Fruit fly (Drosophila melanogaster) whole organism, embryonic: Measurements from ENCODE around the gene CG3513.

Source experiments
- Antp ChIP-seq: fragments of 200-800 bp; sonication (Bioruptor generic); optimal IDR thresholded peaks from 3 replicates; lab custom pipeline; 2016; ENCODE audit warnings: missing biosample characterization, missing genetic modification characterization
- Bgb ChIP-seq: fragments of 200-800 bp; sonication (Bioruptor generic); IDR thresholded peaks from 2 replicates; pipeline ENCODE4 v1.3.6; 2022; ENCODE audit warnings: missing biosample characterization, missing genetic modification characterization; ENCODE audit not compliant: partially characterized antibody
- CG10209 ChIP-seq: fragments of 200-800 bp; sonication (Bioruptor generic); optimal IDR thresholded peaks from 3 replicates; lab custom pipeline; 2017; ENCODE audit warnings: missing biosample characterization, mild to moderate bottlenecking, missing genetic modification characterization, missing genetic modification reagents
- CG10654 ChIP-seq: fragments of 200-800 bp; sonication (Bioruptor generic); optimal IDR thresholded peaks from 2 replicates; lab custom pipeline; 2016; ENCODE audit warnings: missing biosample characterization, missing genetic modification characterization
- CG12744 ChIP-seq: fragments of 200-800 bp; sonication (Bioruptor generic); optimal IDR thresholded peaks from 2 replicates; lab custom pipeline; 2016; ENCODE audit warnings: missing biosample characterization, missing genetic modification characterization
- CG15011 ChIP-seq: fragments of 200-800 bp; sonication (Bioruptor generic); optimal IDR thresholded peaks from 3 replicates; lab custom pipeline; 2018; ENCODE audit warnings: missing biosample characterization, mild to moderate bottlenecking, missing genetic modification characterization
- CG15514 ChIP-seq: fragments of 200-800 bp; sonication (Bioruptor generic); optimal IDR thresholded peaks from 3 replicates; lab custom pipeline; 2017; ENCODE audit warnings: missing biosample characterization, missing genetic modification characterization, mild to moderate bottlenecking, moderate library complexity, missing genetic modification reagents
- CG15601 ChIP-seq: fragments of 200-800 bp; sonication (Bioruptor generic); optimal IDR thresholded peaks from 3 replicates; lab custom pipeline; 2019; ENCODE audit warnings: missing biosample characterization, mild to moderate bottlenecking, missing genetic modification characterization, moderate library complexity
- CG16815 ChIP-seq: fragments of 200-800 bp; sonication (Bioruptor generic); optimal IDR thresholded peaks from 3 replicates; lab custom pipeline; 2017; ENCODE audit warnings: missing biosample characterization, mild to moderate bottlenecking, missing genetic modification characterization
- CG17359 ChIP-seq: fragments of 200-800 bp; sonication (Bioruptor generic); optimal IDR thresholded peaks from 3 replicates; lab custom pipeline; 2018; ENCODE audit warnings: missing biosample characterization, mild to moderate bottlenecking, missing genetic modification characterization, moderate library complexity
- CG2202 ChIP-seq: fragments of 200-800 bp; sonication (Bioruptor generic); optimal IDR thresholded peaks from 2 replicates; lab custom pipeline; 2018; ENCODE audit warnings: missing biosample characterization, mild to moderate bottlenecking, missing genetic modification characterization
- CG2678 ChIP-seq: fragments of 200-800 bp; sonication (Bioruptor generic); optimal IDR thresholded peaks from 3 replicates; lab custom pipeline; 2019; ENCODE audit warnings: missing biosample characterization, mild to moderate bottlenecking, missing genetic modification characterization, moderate library complexity
- CG31441 ChIP-seq: fragments of 200-800 bp; sonication (Bioruptor generic); IDR thresholded peaks from 2 replicates; pipeline ENCODE4 v1.3.6; 2022; ENCODE audit warnings: missing biosample characterization, missing genetic modification characterization
- CG3163 ChIP-seq: fragments of 200-800 bp; sonication (Bioruptor generic); optimal IDR thresholded peaks from 3 replicates; lab custom pipeline; 2016; ENCODE audit warnings: missing biosample characterization, missing genetic modification characterization
- CG32532 ChIP-seq: fragments of 200-800 bp; sonication (Bioruptor generic); IDR thresholded peaks from 2 replicates; pipeline ENCODE4 v1.3.6; 2022; ENCODE audit warnings: missing biosample characterization, missing genetic modification characterization
- CG32767 ChIP-seq: fragments of 200-800 bp; sonication (Bioruptor generic); IDR thresholded peaks from 2 replicates; pipeline ENCODE4 v1.3.6; 2022; ENCODE audit warnings: missing biosample characterization, missing genetic modification characterization
- CG3726 ChIP-seq: fragments of 200-800 bp; sonication (Bioruptor generic); IDR thresholded peaks from 3 replicates; pipeline ENCODE4, ENCODE4 v1.3.6; 2022; ENCODE audit warnings: missing biosample characterization, missing genetic modification characterization
- CG4360 ChIP-seq: fragments of 200-800 bp; sonication (Bioruptor generic); IDR thresholded peaks from 2 replicates; pipeline ENCODE4 v1.3.6; 2022; ENCODE audit warnings: missing biosample characterization, missing genetic modification characterization
- CG4730 ChIP-seq: fragments of 200-800 bp; sonication (Bioruptor generic); IDR thresholded peaks from 2 replicates; pipeline ENCODE4 v1.3.6; 2022; ENCODE audit warnings: missing biosample characterization, missing genetic modification characterization
- CG5180 ChIP-seq: fragments of 200-800 bp; sonication (Bioruptor generic); optimal IDR thresholded peaks from 3 replicates; lab custom pipeline; 2017; ENCODE audit warnings: missing biosample characterization, missing genetic modification characterization, mild to moderate bottlenecking, moderate library complexity, missing genetic modification reagents
- CG6765 ChIP-seq: fragments of 200-800 bp; sonication (Bioruptor generic); optimal IDR thresholded peaks from 3 replicates; lab custom pipeline; 2017; ENCODE audit warnings: missing biosample characterization, mild to moderate bottlenecking, missing genetic modification characterization
- CG7928 ChIP-seq: fragments of 200-800 bp; sonication (Bioruptor generic); optimal IDR thresholded peaks from 2 replicates; lab custom pipeline; 2017; ENCODE audit warnings: missing biosample characterization, mild to moderate bottlenecking, missing genetic modification characterization
- CG7987 ChIP-seq: fragments of 200-800 bp; sonication (Bioruptor generic); optimal IDR thresholded peaks from 2 replicates; lab custom pipeline; 2018; ENCODE audit warnings: missing biosample characterization, mild to moderate bottlenecking, missing genetic modification characterization, moderate library complexity
- CG9817 ChIP-seq: fragments of 200-800 bp; sonication (Bioruptor generic); optimal IDR thresholded peaks from 2 replicates; lab custom pipeline; 2018; ENCODE audit warnings: missing biosample characterization, mild to moderate bottlenecking, missing genetic modification characterization, moderate library complexity
- Camta ChIP-seq: fragments of 200-800 bp; sonication (Bioruptor generic); optimal IDR thresholded peaks from 2 replicates; lab custom pipeline; 2016; ENCODE audit warnings: missing biosample characterization, missing genetic modification characterization
- CkIIα-i1 ChIP-seq: fragments of 200-800 bp; sonication (Bioruptor generic); IDR thresholded peaks from 2 replicates; pipeline ENCODE4 v1.3.6; 2022; ENCODE audit warnings: missing biosample characterization, missing genetic modification characterization
- Ets65A ChIP-seq: fragments of 200-800 bp; sonication (Bioruptor generic); peaks from one replicate; lab custom pipeline; 2016; ENCODE audit warnings: missing biosample characterization, missing genetic modification characterization
- HmgZ ChIP-seq: fragments of 200-800 bp; sonication (Bioruptor generic); optimal IDR thresholded peaks from 2 replicates; lab custom pipeline; 2018; ENCODE audit warnings: missing biosample characterization, mild to moderate bottlenecking, missing genetic modification characterization
- Lpt ChIP-seq: fragments of >200 bp; optimal IDR thresholded peaks from 2 replicates; lab custom pipeline; 2018; ENCODE audit warnings: missing biosample characterization, missing genetic modification characterization
- Med ChIP-seq: fragments of 200-800 bp; sonication (Bioruptor generic); peaks from one replicate; lab custom pipeline; 2016; ENCODE audit warnings: missing biosample characterization, missing genetic modification characterization, mild to moderate bottlenecking, inconsistent platforms, moderate library complexity
- NC2α ChIP-seq: fragments of 200-800 bp; sonication (Bioruptor generic); optimal IDR thresholded peaks from 2 replicates; lab custom pipeline; 2016; ENCODE audit warnings: missing biosample characterization, missing genetic modification characterization
- Vsx1 ChIP-seq: fragments of 200-800 bp; sonication (Bioruptor generic); optimal IDR thresholded peaks from 2 replicates; lab custom pipeline; 2017; ENCODE audit warnings: missing biosample characterization, mild to moderate bottlenecking, missing genetic modification characterization, missing genetic modification reagents
- bab2 ChIP-seq: fragments of 200-800 bp; sonication (Bioruptor generic); optimal IDR thresholded peaks from 2 replicates; lab custom pipeline; 2016; ENCODE audit warnings: missing biosample characterization, missing genetic modification characterization
- bowl ChIP-seq: fragments of 200-800 bp; sonication (Bioruptor generic); IDR thresholded peaks from 2 replicates; pipeline ENCODE4 v1.3.6; 2022; ENCODE audit warnings: missing biosample characterization, missing genetic modification characterization
- cato ChIP-seq: fragments of 200-800 bp; sonication (Bioruptor generic); optimal IDR thresholded peaks from 2 replicates; lab custom pipeline; 2016; ENCODE audit warnings: missing biosample characterization, missing genetic modification characterization, borderline replicate concordance
- cg ChIP-seq: fragments of 200-800 bp; sonication (Bioruptor generic); optimal IDR thresholded peaks from 3 replicates; lab custom pipeline; 2019; ENCODE audit warnings: missing biosample characterization, mild to moderate bottlenecking, missing genetic modification characterization, moderate library complexity
- chinmo ChIP-seq: fragments of 200-800 bp; sonication (Bioruptor generic); IDR thresholded peaks from 4 replicates; pipeline ENCODE4 v1.3.6; 2022; ENCODE audit warnings: missing biosample characterization, missing genetic modification characterization; ENCODE audit not compliant: partially characterized antibody
- dati ChIP-seq: fragments of 200-800 bp; sonication (Bioruptor generic); IDR thresholded peaks from 2 replicates; pipeline ENCODE4 v1.3.6; 2022; ENCODE audit warnings: missing biosample characterization, missing genetic modification characterization
- dmrt99B ChIP-seq: fragments of 200-800 bp; sonication (Bioruptor generic); optimal IDR thresholded peaks from 2 replicates; lab custom pipeline; 2018; ENCODE audit warnings: missing biosample characterization, mild to moderate bottlenecking, missing genetic modification characterization, moderate library complexity
- ewg ChIP-seq: fragments of 200-800 bp; sonication (Bioruptor generic); optimal IDR thresholded peaks from 3 replicates; lab custom pipeline; 2017; ENCODE audit warnings: mild to moderate bottlenecking, missing biosample characterization, missing genetic modification reagents, missing genetic modification characterization
- exex ChIP-seq: fragments of 200-800 bp; sonication (Bioruptor generic); optimal IDR thresholded peaks from 4 replicates; lab custom pipeline; 2018; ENCODE audit warnings: missing biosample characterization, mild to moderate bottlenecking, missing genetic modification characterization, moderate library complexity
- gro ChIP-seq: fragments of 200-800 bp; sonication (Bioruptor generic); optimal IDR thresholded peaks from 2 replicates; lab custom pipeline; 2016; ENCODE audit warnings: missing biosample characterization, missing genetic modification characterization
- pho ChIP-seq: fragments of 200-800 bp; sonication (Bioruptor generic); optimal IDR thresholded peaks from 2 replicates; lab custom pipeline; 2016; ENCODE audit warnings: missing biosample characterization, missing genetic modification characterization
- row ChIP-seq: fragments of 200-800 bp; sonication (Bioruptor generic); IDR thresholded peaks from 3 replicates; pipeline ENCODE4 v1.3.6; 2022; ENCODE audit warnings: missing biosample characterization, missing genetic modification characterization
- schlank ChIP-seq: fragments of 200-800 bp; sonication (Bioruptor generic); optimal IDR thresholded peaks from 2 replicates; lab custom pipeline; 2018; ENCODE audit warnings: missing biosample characterization, mild to moderate bottlenecking, missing genetic modification characterization
- sens ChIP-seq: fragments of 200-800 bp; sonication (Bioruptor generic); peaks from one replicate; lab custom pipeline; 2016; ENCODE audit warnings: missing biosample characterization, missing genetic modification characterization
- seq ChIP-seq: fragments of 200-800 bp; sonication (Bioruptor generic); IDR thresholded peaks from 2 replicates; pipeline ENCODE4 v1.3.6; 2022; ENCODE audit warnings: missing biosample characterization, missing genetic modification characterization
- sr ChIP-seq: fragments of 200-800 bp; sonication (Bioruptor generic); IDR thresholded peaks from 3 replicates; pipeline ENCODE4 v1.3.6; 2022; ENCODE audit warnings: missing biosample characterization, missing genetic modification characterization
- tll ChIP-seq, 2 experiments: fragments of 200-800 bp in 1 of 2; fragments of >200 bp in 1 of 2; sonication (Bioruptor generic) in 1 of 2; optimal IDR thresholded peaks; 2 replicates each; lab custom pipeline; 2017 to 2019; ENCODE audit warnings: missing biosample characterization in 2 of 2, missing genetic modification characterization in 2 of 2, mild to moderate bottlenecking in 1 of 2, moderate library complexity in 1 of 2
- unc-4 ChIP-seq: fragments of 200-800 bp; sonication (Bioruptor generic); IDR thresholded peaks from 2 replicates; pipeline ENCODE4 v1.3.6; 2022; ENCODE audit warnings: missing biosample characterization, missing genetic modification characterization; ENCODE audit not compliant: partially characterized antibody
- vfl ChIP-seq: fragments of 200-800 bp; sonication (Bioruptor generic); optimal IDR thresholded peaks from 2 replicates; lab custom pipeline; 2016; ENCODE audit warnings: missing biosample characterization, missing genetic modification characterization

CG3513 gene

DNA sequence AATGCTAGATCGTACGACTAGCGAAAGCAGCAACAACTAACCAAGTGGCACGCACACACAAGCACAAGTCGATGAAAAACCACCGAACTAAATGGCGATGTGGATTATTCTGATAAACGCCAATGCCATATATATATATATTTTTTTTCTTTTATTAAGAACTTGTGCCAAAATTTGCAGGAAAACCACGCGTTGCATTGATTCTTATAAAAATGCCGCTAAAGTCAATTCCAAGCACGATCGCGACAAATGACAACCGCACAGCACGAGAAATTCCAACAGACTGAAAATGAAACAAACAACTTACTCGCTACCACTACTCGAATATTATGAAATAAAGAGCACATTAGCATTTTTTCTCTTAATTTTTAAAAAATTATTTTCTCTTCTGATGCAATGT lies 36.3 kb downstream of the CG3513 start, which contains the start of gene for (continued):
- TF ChIP-seq CG31441 (no peak), CG2678 (peak; percentile 21), CG3726 (GFP tag; lab: Robert Waterston, UW) (no peak), Vsx1 (GFP tag; lab: Kevin White, UChicago) (no peak), row (peak; percentile 6; the same call in 1 of the 3 replicates), CG2202 (tag; lab: Kevin White, UChicago) (no peak), CkIIα-i1 (GFP tag; lab: Robert Waterston, UW) (no peak), Ets65A (GFP tag; lab: Kevin White, UChicago) (no peak), exex (tag; lab: Kevin White, UChicago) (no peak), CG15601 (tag; lab: Kevin White, UChicago) (peak; percentile 16), CG16815 (GFP tag; lab: Kevin White, UChicago) (no peak), NC2α (GFP tag; lab: Kevin White, UChicago) (no peak), Antp (GFP tag; lab: Kevin White, UChicago) (no peak), CG10209 (GFP tag; lab: Kevin White, UChicago) (no peak), CG17359 (tag; lab: Kevin White, UChicago) (no peak), cg (GFP tag; lab: Kevin White, UChicago) (no peak), CG32767 (no peak), CG32532 (GFP tag; lab: Robert Waterston, UW) (peak; percentile 19; the same call in 1 of the 2 replicates), unc-4 (GFP tag; lab: Robert Waterston, UW) (no peak), tll (GFP tag; optimal IDR thresholded peaks at IDR 0.05; lab: Kevin White, UChicago) (no peak), vfl (GFP tag; lab: Kevin White, UChicago) (no peak), schlank (tag; lab: Kevin White, UChicago) (no peak), gro (no peak), CG4730 (GFP tag; lab: Robert Waterston, UW) (no peak), CG4360 (GFP tag; lab: Robert Waterston, UW) (peak; percentile 13; the same call in 1 of the 2 replicates), dati (no peak), CG12744 (GFP tag; lab: Kevin White, UChicago) (no peak), Med (GFP tag; lab: Kevin White, UChicago) (peak; percentile 50), sr (GFP tag; lab: Robert Waterston, UW) (no peak), chinmo (GFP tag; lab: Robert Waterston, UW) (0 out of 4 replicates have a peak, but pooled peaks have one; percentile 34), bab2 (GFP tag; lab: Kevin White, UChicago) (no peak), dmrt99B (tag; lab: Kevin White, UChicago) (no peak), CG15011 (GFP tag; lab: Kevin White, UChicago) (no peak), CG5180 (no peak), CG7987 (GFP tag; lab: Kevin White, UChicago) (no peak), CG10654 (GFP tag; lab: Kevin White, UChicago) (no peak), CG15514 (GFP tag; lab: Kevin White, UChicago) (no peak), HmgZ (tag; lab: Kevin White, UChicago) (no peak), CG9817 (tag; lab: Kevin White, UChicago) (no peak), pho (GFP tag; lab: Kevin White, UChicago) (no peak), CG6765 (GFP tag; lab: Kevin White, UChicago) (no peak), Camta (no peak), seq (no peak), ewg (GFP tag; lab: Kevin White, UChicago) (no peak), cato (no peak), sens (GFP tag; lab: Kevin White, UChicago) (peak; percentile 20), CG3163 (GFP tag; lab: Kevin White, UChicago) (peak; percentile 64), Lpt (GFP tag; lab: Kevin White, UChicago) (no peak), bowl (GFP tag; lab: Robert Waterston, UW) (no peak), CG7928 (GFP tag; lab: Kevin White, UChicago) (no peak), Bgb (GFP tag; lab: Robert Waterston, UW) (no peak)
